Fruit fly (Drosophila melanogaster) whole organism: ENCODE measurements around the gene CG6055.

Experiments
- CG8478 ChIP-seq: fragments of >200 bp; optimal IDR thresholded peaks from 2 replicates; lab custom pipeline; 2018; ENCODE audit warnings: inconsistent platforms
- Dll ChIP-seq: fragments of >200 bp; optimal IDR thresholded peaks from 2 replicates; lab custom pipeline; 2017
- pan ChIP-seq: fragments of >200 bp; optimal IDR thresholded peaks from 2 replicates; lab custom pipeline; 2017
- psq ChIP-seq: fragments of >200 bp; optimal IDR thresholded peaks from 2 replicates; lab custom pipeline; 2017
- usp ChIP-seq: fragments of >200 bp; optimal IDR thresholded peaks from 2 replicates; lab custom pipeline; 2017; ENCODE audit warnings: missing biosample characterization, missing genetic modification characterization, mixed read lengths

dm6 chr2L:7426326-7427066 lies 39.8 kb upstream of the CG6055 start, which contains the start of gene muc:
- TF ChIP-seq usp (GFP tag; lab: Kevin White, UChicago) = no peak
- TF ChIP-seq pan = no peak
- TF ChIP-seq psq (lab: Kevin White, UChicago) = no peak
- no peak for TF ChIP-seq CG8478
- TF ChIP-seq Dll = no peak
